Fruit fly (Drosophila melanogaster) S2 (cell line): ENCODE measurements around the gene Spn.

Source experiments
- CG8478 ChIP-seq: fragments of >200 bp; optimal IDR thresholded peaks from 2 replicates; lab custom pipeline; 2018
- CTCF ChIP-seq, 2 experiments: fragments of >200 bp; optimal IDR thresholded peaks; 2 replicates each; lab custom pipeline; 2018

DNA sequence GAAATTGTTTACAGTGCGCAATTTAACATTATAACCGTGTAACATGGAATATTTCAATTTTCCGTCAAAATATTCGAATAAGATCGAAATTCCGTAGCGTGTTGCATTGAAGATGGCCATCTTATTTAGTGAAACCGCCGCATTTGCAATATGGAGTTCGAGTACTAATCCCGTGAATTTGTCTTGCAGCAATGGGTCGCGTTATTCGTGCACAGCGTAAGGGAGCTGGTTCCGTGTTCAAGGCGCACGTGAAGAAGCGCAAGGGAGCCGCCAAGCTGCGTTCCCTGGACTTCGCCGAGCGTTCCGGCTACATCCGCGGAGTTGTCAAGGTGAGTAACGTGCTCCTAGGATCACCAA lies 33.4 kb upstream of the Spn start:
- TF ChIP-seq CG8478 (lab: Kevin White, UChicago): no peak
- no peak for TF ChIP-seq CTCF (optimal IDR thresholded peaks at IDR 0.05; lab: Kevin White, UChicago)
